Worm (Caenorhabditis elegans) whole organism, midembryonic: ENCODE data around the gene dpf-4.

Source experiments
- T22C8.4 ChIP-seq: fragments of 200-800 bp; sonication (Bioruptor generic); IDR thresholded peaks from 2 replicates; pipeline ENCODE4 v1.3.6; 2022; ENCODE audit warnings: missing genetic modification characterization, missing compliant biosample characterization
- cog-1 ChIP-seq: sonication (generic microtip); optimal IDR thresholded peaks from 2 replicates; lab custom pipeline; 2016; ENCODE audit warnings: missing genetic modification characterization, missing compliant biosample characterization
- flt-1 ChIP-seq: fragments of 200-800 bp; sonication (Bioruptor generic); IDR thresholded peaks from 2 replicates; pipeline ENCODE4 v1.3.6; 2022; ENCODE audit warnings: missing genetic modification characterization, missing compliant biosample characterization
- klf-2 ChIP-seq: fragments of 200-800 bp; sonication (Bioruptor generic); conservative IDR thresholded peaks from 2 replicates; pipeline ENCODE4 v1.3.6; 2022; ENCODE audit warnings: missing genetic modification reagents, missing genetic modification characterization, missing compliant biosample characterization
- med-1 ChIP-seq: sonication (generic microtip); optimal IDR thresholded peaks from 2 replicates; lab custom pipeline; 2017; ENCODE audit warnings: missing genetic modification characterization, mild to moderate bottlenecking, missing compliant biosample characterization, antibody characterized with exemption, missing genetic modification reagents; ENCODE audit not compliant: insufficient read depth
- ref-1 ChIP-seq: fragments of 200-800 bp; sonication (Bioruptor generic); conservative IDR thresholded peaks from 2 replicates; pipeline ENCODE4 v1.3.6; 2022; ENCODE audit warnings: missing genetic modification reagents, missing genetic modification characterization, missing compliant biosample characterization
- tab-1 ChIP-seq: fragments of 200-800 bp; sonication (Bioruptor generic); IDR thresholded peaks from 2 replicates; pipeline ENCODE4 v1.3.6; 2022; ENCODE audit warnings: missing genetic modification characterization, missing compliant biosample characterization
- ztf-23 ChIP-seq: fragments of 200-800 bp; sonication (Bioruptor generic); IDR thresholded peaks from 2 replicates; pipeline ENCODE4 v1.3.6; 2022; ENCODE audit warnings: missing genetic modification reagents, missing genetic modification characterization, missing compliant biosample characterization
- ztf-29 ChIP-seq: fragments of 200-800 bp; sonication (Bioruptor generic); IDR thresholded peaks from 2 replicates; pipeline ENCODE4 v1.3.6; 2022; ENCODE audit warnings: missing genetic modification reagents, missing genetic modification characterization, missing compliant biosample characterization

Gene dpf-4

ce11 chrIII:5823617-5824016 lies 35.5 kb upstream of the dpf-4 start, which contains the start of gene R12B2.8:
R12B2.8 (plus strand) TSS chrIII:5823917.
- TF ChIP-seq T22C8.4 (GFP tag; lab: Robert Waterston, UW): no peak
- TF ChIP-seq ztf-23 (GFP tag; lab: Robert Waterston, UW): no peak
- no peak for TF ChIP-seq klf-2
- no peak for TF ChIP-seq ref-1 (GFP tag; lab: Robert Waterston, UW)
- no peak for TF ChIP-seq cog-1
- TF ChIP-seq ztf-29 (GFP tag; lab: Robert Waterston, UW): no peak
- no peak for TF ChIP-seq med-1
- no peak for TF ChIP-seq flt-1 (GFP tag; lab: Robert Waterston, UW)

- TF ChIP-seq tab-1 (no peak), ztf-29 (GFP tag; lab: Robert Waterston, UW) (no peak), klf-2 (no peak), T22C8.4 (GFP tag; lab: Robert Waterston, UW) (no peak), flt-1 (GFP tag; lab: Robert Waterston, UW) (no peak), cog-1 (no peak)
Observed at ce11 chrIII:5824450-5824972, 34.6 kb upstream of the dpf-4 start.

- TF ChIP-seq ztf-29 (GFP tag; lab: Robert Waterston, UW): no peak
- no peak for TF ChIP-seq tab-1
- no peak for TF ChIP-seq ztf-23 (GFP tag; lab: Robert Waterston, UW)
- TF ChIP-seq T22C8.4 (GFP tag; lab: Robert Waterston, UW): no peak
- TF ChIP-seq flt-1 (GFP tag; lab: Robert Waterston, UW): no peak
- no peak for TF ChIP-seq med-1
- no peak for TF ChIP-seq klf-2
- TF ChIP-seq ref-1 (GFP tag; lab: Robert Waterston, UW): no peak
- TF ChIP-seq cog-1: no peak
Observed at ce11 chrIII:5826895-5827437, 32.1 kb upstream of the dpf-4 start.

ce11 chrIII:5828065-5828464 lies 31.0 kb upstream of the dpf-4 start:
- TF ChIP-seq T22C8.4 (GFP tag; lab: Robert Waterston, UW) (no peak), ztf-23 (GFP tag; lab: Robert Waterston, UW) (no peak), tab-1 (no peak), ref-1 (GFP tag; lab: Robert Waterston, UW) (no peak), flt-1 (GFP tag; lab: Robert Waterston, UW) (no peak), klf-2 (no peak), cog-1 (no peak), med-1 (no peak), ztf-29 (GFP tag; lab: Robert Waterston, UW) (no peak)

- no peak for TF ChIP-seq med-1
- no peak for TF ChIP-seq ztf-23 (GFP tag; lab: Robert Waterston, UW)
- TF ChIP-seq klf-2: no peak
- no peak for TF ChIP-seq flt-1 (GFP tag; lab: Robert Waterston, UW)
- no peak for TF ChIP-seq T22C8.4 (GFP tag; lab: Robert Waterston, UW)
- TF ChIP-seq ref-1 (GFP tag; lab: Robert Waterston, UW): no peak
- TF ChIP-seq cog-1: no peak
- TF ChIP-seq tab-1: no peak
- TF ChIP-seq ztf-29 (GFP tag; lab: Robert Waterston, UW): no peak
Observed at ce11 chrIII:5832442-5832841, 26.7 kb upstream of the dpf-4 start.

- TF ChIP-seq ztf-29 (GFP tag; lab: Robert Waterston, UW) (no peak), ref-1 (GFP tag; lab: Robert Waterston, UW) (no peak), T22C8.4 (GFP tag; lab: Robert Waterston, UW) (no peak), cog-1 (no peak), klf-2 (no peak), med-1 (no peak), flt-1 (GFP tag; lab: Robert Waterston, UW) (no peak), ztf-23 (GFP tag; lab: Robert Waterston, UW) (no peak), tab-1 (no peak)
Observed at ce11 chrIII:5833376-5833775, 25.7 kb upstream of the dpf-4 start, which contains the start of the genes R12B2.13 and mdt-15. R12B2.13 (minus strand) TSS chrIII:5833476. mdt-15 (minus strand) TSS chrIII:5833751.

DNA sequence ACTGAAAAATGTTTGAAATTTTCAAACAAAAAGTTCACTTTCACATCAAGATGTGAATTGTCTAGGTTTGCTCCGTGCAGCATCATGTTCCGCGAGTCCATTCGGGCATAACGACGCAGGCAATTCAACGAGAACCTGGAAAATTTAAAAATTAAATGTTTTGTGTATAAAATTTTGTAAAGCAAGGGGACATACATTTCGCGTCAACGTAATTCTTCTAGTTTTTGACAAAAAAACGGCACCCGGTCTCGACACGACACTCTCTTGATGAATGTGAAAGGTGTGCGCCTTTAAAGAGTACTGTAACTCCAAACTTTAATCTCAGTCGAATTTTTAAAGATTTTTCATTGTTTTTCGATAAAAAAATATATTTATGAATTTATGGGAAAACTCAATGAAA lies 25.1 kb upstream of the dpf-4 start, which contains the start of gene R12B2.6:
R12B2.6 (minus strand) TSS at position 101 of the 400 bp plus-strand sequence.
- TF ChIP-seq flt-1 (GFP tag; lab: Robert Waterston, UW): no peak
- TF ChIP-seq tab-1: no peak
- TF ChIP-seq med-1: no peak
- no peak for TF ChIP-seq T22C8.4 (GFP tag; lab: Robert Waterston, UW)
- no peak for TF ChIP-seq ztf-23 (GFP tag; lab: Robert Waterston, UW)
- TF ChIP-seq cog-1: no peak
- TF ChIP-seq ref-1 (GFP tag; lab: Robert Waterston, UW): no peak

ce11 chrIII:5834663-5835062 lies 24.4 kb upstream of the dpf-4 start:
- no peak for TF ChIP-seq klf-2
- no peak for TF ChIP-seq cog-1
- no peak for TF ChIP-seq ref-1 (GFP tag; lab: Robert Waterston, UW)
- TF ChIP-seq med-1: no peak
- TF ChIP-seq ztf-29 (GFP tag; lab: Robert Waterston, UW): no peak
- TF ChIP-seq flt-1 (GFP tag; lab: Robert Waterston, UW): no peak
- no peak for TF ChIP-seq ztf-23 (GFP tag; lab: Robert Waterston, UW)
- no peak for TF ChIP-seq tab-1
- TF ChIP-seq T22C8.4 (GFP tag; lab: Robert Waterston, UW): no peak

DNA sequence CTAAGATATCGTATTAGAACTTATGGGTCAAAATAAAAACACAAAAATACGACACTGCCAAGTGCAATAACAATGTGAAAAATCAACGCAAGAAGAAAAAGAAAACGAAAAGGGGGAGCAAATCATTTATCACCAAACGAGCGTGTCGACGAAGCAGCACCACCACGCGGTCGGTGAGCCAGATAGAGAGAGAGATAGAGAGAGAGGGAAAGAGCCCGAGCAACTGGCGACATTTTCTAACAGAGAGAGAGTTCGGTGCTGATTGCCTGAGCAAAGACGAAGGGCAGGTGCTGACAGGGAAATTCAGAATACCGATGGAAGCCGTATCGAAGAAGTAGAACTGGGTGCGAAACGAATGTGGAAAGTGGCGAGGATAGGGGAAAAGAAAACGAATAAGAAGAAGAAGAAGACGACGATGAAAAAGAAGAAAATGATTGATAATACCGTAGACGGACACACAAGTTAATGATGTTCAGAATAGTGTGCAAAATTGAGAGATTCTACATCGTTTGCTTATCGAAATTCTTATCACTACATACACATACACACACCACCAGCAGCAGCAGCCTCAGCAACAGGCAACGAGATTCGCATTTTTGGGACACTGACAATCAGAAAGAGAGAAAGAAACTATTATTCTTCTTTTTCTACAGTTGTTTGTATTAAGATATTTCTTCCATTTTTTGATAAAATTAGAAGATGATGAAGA lies 23.8 kb upstream of the dpf-4 start:
- TF ChIP-seq ztf-23 (GFP tag; lab: Robert Waterston, UW) (0 out of 2 replicates have a peak, but pooled peaks have one; percentile 22), ztf-29 (GFP tag; lab: Robert Waterston, UW) (no peak)

DNA sequence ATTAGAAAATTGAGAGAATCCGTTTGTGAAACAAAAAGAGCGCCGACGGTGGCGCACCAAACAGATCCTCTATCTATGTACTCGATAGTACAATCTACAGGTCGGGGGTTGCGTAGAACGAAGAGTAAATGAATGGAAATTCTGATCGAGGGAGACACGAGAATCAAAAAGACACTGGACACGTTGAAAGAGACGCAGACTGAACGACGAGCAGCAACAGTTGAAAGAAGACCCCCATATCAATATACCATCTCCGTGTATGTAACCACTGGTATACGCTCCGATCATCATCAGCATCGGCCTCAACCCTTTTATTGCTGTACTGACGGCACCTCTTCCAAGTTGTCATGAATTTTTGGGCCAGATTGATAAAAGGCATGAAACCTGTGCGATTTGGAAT lies 22.8 kb upstream of the dpf-4 start:
- TF ChIP-seq klf-2 (no peak), cog-1 (no peak), tab-1 (no peak), ztf-23 (GFP tag; lab: Robert Waterston, UW) (no peak), flt-1 (GFP tag; lab: Robert Waterston, UW) (no peak)
